Worm (Caenorhabditis elegans) whole organism, midembryonic: ENCODE data around the gene T02B11.8.

ENCODE experiments used
- tab-1 ChIP-seq: fragments of 200-800 bp; sonication (Bioruptor generic); IDR thresholded peaks from 2 replicates; pipeline ENCODE4 v1.3.6; 2022; ENCODE audit warnings: missing genetic modification characterization, missing compliant biosample characterization
- ztf-23 ChIP-seq: fragments of 200-800 bp; sonication (Bioruptor generic); IDR thresholded peaks from 2 replicates; pipeline ENCODE4 v1.3.6; 2022; ENCODE audit warnings: missing genetic modification reagents, missing genetic modification characterization, missing compliant biosample characterization

DNA sequence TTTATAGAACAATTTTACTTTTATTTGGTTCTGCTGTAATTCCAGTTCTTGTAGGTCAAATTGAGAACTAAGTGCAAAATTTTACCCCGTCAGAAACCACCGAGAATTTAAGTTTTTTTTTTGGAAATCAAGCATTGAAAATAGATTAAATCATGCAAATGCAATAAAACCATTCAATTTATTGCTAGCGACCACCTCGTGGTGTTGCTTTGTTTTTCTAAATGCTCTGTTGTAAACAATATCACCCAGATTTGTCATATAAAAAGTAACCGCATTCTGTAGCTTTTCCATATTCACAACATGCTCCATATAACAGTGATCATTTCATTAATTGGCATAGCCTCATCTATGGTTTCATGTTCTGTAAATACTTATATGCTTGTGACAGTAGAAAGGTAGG, 29.0 kb downstream of the T02B11.8 start, which contains the start of gene srbc-12:
- TF ChIP-seq ztf-23 (GFP tag; lab: Robert Waterston, UW) (no peak), tab-1 (GFP tag; lab: Robert Waterston, UW) (no peak)
